5 worm cellular contexts compared by ENCODE assay signal in genomic region chrII:3222686-3223085, ce11.
A peak's percentile ranks its signal among the peaks of the same experiment; 100 is the strongest.
TF ChIP-seq lines count a peak whose summit lies in the region.

Gene ZC239.13, minus strand, starts transcription at chrII:3222839.

TF ChIP-seq in whole organism, L1 larva, 84 proteins besides CTCF, POLR2A, EP300 and RAD21:
- TF ChIP-seq elt-2 (tag; optimal IDR thresholded peaks at IDR 0.05; lab: Kevin White, UChicago) (peak; percentile 21), snu-23 (GFP tag; optimal IDR thresholded peaks at IDR 0.05; lab: Kevin White, UChicago) (no peak)

TF ChIP-seq in whole organism, L2 larva, 48 proteins besides CTCF, POLR2A, EP300 and RAD21:
- TF ChIP-seq F13H6.1 (tag; optimal IDR thresholded peaks at IDR 0.05; lab: Kevin White, UChicago) (no peak), fos-1 (tag; optimal IDR thresholded peaks at IDR 0.05; lab: Kevin White, UChicago) (peak; percentile 5)
TF ChIP-seq in whole organism, L2 larva: peak in this region for 1.

TF ChIP-seq in whole organism, L3 larva, 47 proteins besides CTCF, POLR2A, EP300 and RAD21:
- no peak for TF ChIP-seq pqm-1 (tag; optimal IDR thresholded peaks at IDR 0.05; lab: Kevin White, UChicago)
- peak; percentile 39 for TF ChIP-seq elt-2 (tag; optimal IDR thresholded peaks at IDR 0.05; lab: Kevin White, UChicago)
- TF ChIP-seq ztf-11 (tag; optimal IDR thresholded peaks at IDR 0.05; lab: Kevin White, UChicago), result no peak
- no peak for TF ChIP-seq hmg-11 (tag; optimal IDR thresholded peaks at IDR 0.05; lab: Kevin White, UChicago)
- TF ChIP-seq pha-4 (tag; optimal IDR thresholded peaks at IDR 0.05; lab: Kevin White, UChicago), result no peak
- TF ChIP-seq R02D3.7 (tag; optimal IDR thresholded peaks at IDR 0.05; lab: Kevin White, UChicago), result no peak
- no peak for TF ChIP-seq nhr-43 (tag; optimal IDR thresholded peaks at IDR 0.05; lab: Kevin White, UChicago; ENCODE audit: poor library complexity, severe bottlenecking)
TF ChIP-seq in whole organism, L3 larva: peak in this region for 1.

TF ChIP-seq in whole organism, L4 larva, 104 proteins besides CTCF, POLR2A, EP300 and RAD21:
- TF ChIP-seq hmg-1.1 (GFP tag; IDR thresholded peaks at IDR 0.05; lab: Robert Waterston, UW), result no peak
- TF ChIP-seq pqm-1 (tag; optimal IDR thresholded peaks at IDR 0.05; lab: Kevin White, UChicago), result peak; percentile 26
- TF ChIP-seq zfp-2 (tag; optimal IDR thresholded peaks at IDR 0.05; lab: Kevin White, UChicago), result no peak

TF ChIP-seq in whole organism, young adult, 124 proteins besides CTCF, POLR2A, EP300 and RAD21:
- no peak for TF ChIP-seq madf-10 (tag; optimal IDR thresholded peaks at IDR 0.05; lab: Kevin White, UChicago)
- peak; percentile 74; the same call in 1 of the 2 replicates for TF ChIP-seq cebp-1 (GFP tag; IDR thresholded peaks at IDR 0.05; lab: Robert Waterston, UW)
- peak; percentile 78 for TF ChIP-seq cebp-1 (tag; optimal IDR thresholded peaks at IDR 0.05; lab: Kevin White, UChicago)
- no peak for TF ChIP-seq K12H6.12 (tag; optimal IDR thresholded peaks at IDR 0.05; lab: Kevin White, UChicago)
